Fruit fly (Drosophila melanogaster): ENCODE results near the gene Pink1.

Gene Pink1

DNA sequence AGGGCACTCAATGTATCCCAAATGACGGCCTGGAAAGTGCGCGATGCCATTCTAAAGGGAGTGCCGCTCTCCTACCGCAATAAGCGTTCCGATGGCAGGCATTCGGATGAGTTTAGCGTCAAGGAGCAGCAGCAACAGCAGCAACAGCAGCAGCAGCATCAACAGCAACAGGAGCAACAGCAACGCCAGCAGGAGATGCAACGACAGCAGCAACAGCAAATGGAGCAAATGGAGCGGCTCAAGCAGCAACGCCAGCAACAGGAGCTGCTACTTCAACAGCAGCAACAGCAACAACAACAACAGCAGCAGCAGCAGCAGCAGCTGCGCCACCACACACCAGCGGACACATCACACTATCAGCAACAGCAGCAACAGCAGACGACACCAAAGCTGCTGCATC lies 32.6 kb downstream of the Pink1 start:
- TF ChIP-seq CG12605 (GFP tag; IDR thresholded peaks at IDR 0.05) (no peak), CG32121 (GFP tag; IDR thresholded peaks at IDR 0.05) (no peak), EcR (GFP tag; optimal IDR thresholded peaks at IDR 0.05) (no peak), CG34367 (tag; optimal IDR thresholded peaks at IDR 0.05) (no peak), Pif1B (GFP tag; optimal IDR thresholded peaks at IDR 0.05) (no peak), rn (GFP tag; IDR thresholded peaks at IDR 0.05) (no peak), CG8301 (tag; optimal IDR thresholded peaks at IDR 0.05) (no peak), CG8159 (tag; optimal IDR thresholded peaks at IDR 0.05) (no peak), CG10348 (GFP tag; IDR thresholded peaks at IDR 0.05) (no peak), CG15710 (tag; optimal IDR thresholded peaks at IDR 0.05) (no peak), Pif1A (GFP tag; optimal IDR thresholded peaks at IDR 0.05) (no peak), D1 (tag; optimal IDR thresholded peaks at IDR 0.05) (no peak), fd96Ca (GFP tag; IDR thresholded peaks at IDR 0.05) (no peak), Ets98B (GFP tag; IDR thresholded peaks at IDR 0.05) (no peak)

DNA sequence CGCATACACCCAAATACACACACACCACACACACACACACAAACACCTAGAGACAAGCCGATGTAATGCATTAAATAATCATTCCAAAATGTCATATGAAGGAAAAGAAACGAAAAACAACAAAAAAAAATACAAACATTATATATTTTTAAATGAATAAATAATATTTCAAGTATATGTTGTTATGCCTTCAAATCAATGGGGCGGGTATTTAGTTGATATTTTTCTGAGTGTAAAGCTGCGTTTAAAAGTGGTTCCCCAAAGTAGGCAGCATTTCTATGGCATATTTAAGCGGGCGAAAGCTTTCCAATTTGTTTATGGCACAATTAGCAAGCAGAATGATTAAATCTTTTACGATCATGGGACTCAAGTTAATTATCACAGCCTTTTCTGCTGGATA lies 35.7 kb downstream of the Pink1 start:
- TF ChIP-seq CG34367 (tag; optimal IDR thresholded peaks at IDR 0.05) (no peak), CG14655 (GFP tag; optimal IDR thresholded peaks at IDR 0.05) (no peak), EcR (GFP tag; optimal IDR thresholded peaks at IDR 0.05) (no peak), Pif1A (GFP tag; optimal IDR thresholded peaks at IDR 0.05) (no peak), CG4496 (GFP tag; IDR thresholded peaks at IDR 0.05) (peak; percentile 48; the same call in 2 of the 3 replicates), CG13204 (GFP tag; optimal IDR thresholded peaks at IDR 0.05) (no peak), CG10348 (GFP tag; IDR thresholded peaks at IDR 0.05) (no peak), CG32121 (GFP tag; IDR thresholded peaks at IDR 0.05) (peak; percentile 49; the same call in 1 of the 2 replicates), fd96Ca (GFP tag; IDR thresholded peaks at IDR 0.05) (no peak), CG12605 (GFP tag; IDR thresholded peaks at IDR 0.05) (no peak), Ets98B (GFP tag; IDR thresholded peaks at IDR 0.05) (peak; percentile 37), Pif1B (GFP tag; optimal IDR thresholded peaks at IDR 0.05) (no peak), CG8301 (tag; optimal IDR thresholded peaks at IDR 0.05) (peak; percentile 14), CG15710 (tag; optimal IDR thresholded peaks at IDR 0.05) (no peak), rn (GFP tag; IDR thresholded peaks at IDR 0.05) (no peak), CG17806 (tag; optimal IDR thresholded peaks at IDR 0.05) (peak; percentile 25), CG8159 (tag; optimal IDR thresholded peaks at IDR 0.05) (no peak), D1 (tag; optimal IDR thresholded peaks at IDR 0.05) (peak; percentile 7), CG9948 (tag; optimal IDR thresholded peaks at IDR 0.05) (peak; percentile 1), gl (tag; optimal IDR thresholded peaks at IDR 0.05) (no peak), Snoo (tag; optimal IDR thresholded peaks at IDR 0.05) (no peak)

DNA sequence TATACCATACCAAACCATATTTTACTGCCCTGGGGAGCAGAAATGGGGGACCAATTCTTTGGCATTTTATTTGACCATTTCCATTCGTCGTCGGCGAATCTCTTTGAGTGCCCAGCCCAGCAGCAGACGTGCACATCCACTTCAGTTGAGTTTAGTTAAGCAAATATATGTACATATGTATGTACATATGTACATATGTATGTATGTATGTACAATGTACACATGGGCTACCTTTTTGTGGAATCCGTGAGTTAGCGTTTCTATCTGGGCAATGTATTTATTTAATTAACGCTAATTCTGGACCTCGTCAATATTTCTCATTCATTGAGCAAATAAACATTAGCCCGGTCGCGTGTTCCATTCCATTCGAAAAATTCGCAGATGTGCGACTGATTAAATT lies 36.4 kb downstream of the Pink1 start:
- no peak for TF ChIP-seq fd96Ca (GFP tag; IDR thresholded peaks at IDR 0.05)
- no peak for TF ChIP-seq D1 (tag; optimal IDR thresholded peaks at IDR 0.05)
- no peak for TF ChIP-seq CG8301 (tag; optimal IDR thresholded peaks at IDR 0.05)
- TF ChIP-seq Pif1B (GFP tag; optimal IDR thresholded peaks at IDR 0.05), result no peak
- no peak for TF ChIP-seq Ets98B (GFP tag; IDR thresholded peaks at IDR 0.05)
- TF ChIP-seq EcR (GFP tag; optimal IDR thresholded peaks at IDR 0.05), result no peak
- no peak for TF ChIP-seq CG10348 (GFP tag; IDR thresholded peaks at IDR 0.05)

DNA sequence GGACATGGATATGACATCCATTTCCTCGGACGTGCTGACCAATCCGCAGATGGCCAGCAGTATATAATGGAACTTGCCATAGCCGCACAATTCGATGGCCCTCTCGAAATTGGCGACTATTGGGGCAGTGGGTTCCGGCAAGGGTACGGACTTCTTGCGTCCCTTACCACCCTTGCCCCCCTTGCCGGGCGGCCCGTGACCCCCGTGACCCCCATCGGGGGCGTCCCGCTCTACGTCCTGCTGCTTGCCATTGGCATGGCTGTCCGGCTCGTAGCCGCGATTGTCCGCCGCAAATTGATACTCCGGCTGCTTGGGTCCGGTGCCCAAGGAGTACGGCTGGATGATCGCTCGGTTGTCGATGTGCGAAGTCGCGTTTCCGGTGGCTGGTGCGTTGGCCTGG lies 40.0 kb downstream of the Pink1 start:
- TF ChIP-seq CG32121 (GFP tag; IDR thresholded peaks at IDR 0.05) (no peak), Snoo (tag; optimal IDR thresholded peaks at IDR 0.05) (no peak), CG10348 (GFP tag; IDR thresholded peaks at IDR 0.05) (no peak), CG12605 (GFP tag; IDR thresholded peaks at IDR 0.05) (no peak), CG34367 (tag; optimal IDR thresholded peaks at IDR 0.05) (no peak), Pif1B (GFP tag; optimal IDR thresholded peaks at IDR 0.05) (no peak), gl (tag; optimal IDR thresholded peaks at IDR 0.05) (no peak)

DNA sequence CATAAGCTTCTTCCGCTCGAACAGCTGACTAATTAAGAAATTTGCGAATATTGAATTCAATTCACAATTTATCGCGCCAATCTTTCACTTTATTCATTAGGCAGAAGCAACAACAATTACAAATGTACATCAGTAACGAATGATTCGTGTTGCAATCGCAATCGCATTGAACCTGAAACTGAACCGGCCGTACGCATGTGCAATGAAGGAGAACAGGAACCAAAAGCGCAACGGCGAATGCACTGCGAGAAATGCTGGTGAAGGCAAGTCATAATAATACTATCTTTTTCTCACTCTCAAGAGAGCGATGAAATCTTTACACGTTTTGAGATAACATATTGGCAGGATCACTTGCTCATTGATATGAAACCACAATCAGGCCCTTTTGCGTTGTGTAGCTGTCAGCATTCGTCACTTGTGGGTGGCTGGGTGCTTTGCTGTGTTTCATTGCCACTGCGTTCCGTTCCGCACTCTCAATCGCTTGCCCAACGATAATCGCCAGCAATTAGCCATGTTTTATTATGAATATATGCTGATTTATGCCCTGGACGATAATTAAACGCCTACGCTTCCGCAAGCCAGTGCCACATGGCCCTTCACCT lies 41.4 kb downstream of the Pink1 start:
- TF ChIP-seq CG10348 (GFP tag; IDR thresholded peaks at IDR 0.05), result no peak
- peak; percentile 19 for TF ChIP-seq CG8301 (tag; optimal IDR thresholded peaks at IDR 0.05)
- TF ChIP-seq CG14655 (GFP tag; optimal IDR thresholded peaks at IDR 0.05), result peak; percentile 46
- TF ChIP-seq CG4496 (GFP tag; IDR thresholded peaks at IDR 0.05), result peak; percentile 43; the same call in 1 of the 3 replicates
- peak; percentile 40 for TF ChIP-seq Ets98B (GFP tag; IDR thresholded peaks at IDR 0.05)

DNA sequence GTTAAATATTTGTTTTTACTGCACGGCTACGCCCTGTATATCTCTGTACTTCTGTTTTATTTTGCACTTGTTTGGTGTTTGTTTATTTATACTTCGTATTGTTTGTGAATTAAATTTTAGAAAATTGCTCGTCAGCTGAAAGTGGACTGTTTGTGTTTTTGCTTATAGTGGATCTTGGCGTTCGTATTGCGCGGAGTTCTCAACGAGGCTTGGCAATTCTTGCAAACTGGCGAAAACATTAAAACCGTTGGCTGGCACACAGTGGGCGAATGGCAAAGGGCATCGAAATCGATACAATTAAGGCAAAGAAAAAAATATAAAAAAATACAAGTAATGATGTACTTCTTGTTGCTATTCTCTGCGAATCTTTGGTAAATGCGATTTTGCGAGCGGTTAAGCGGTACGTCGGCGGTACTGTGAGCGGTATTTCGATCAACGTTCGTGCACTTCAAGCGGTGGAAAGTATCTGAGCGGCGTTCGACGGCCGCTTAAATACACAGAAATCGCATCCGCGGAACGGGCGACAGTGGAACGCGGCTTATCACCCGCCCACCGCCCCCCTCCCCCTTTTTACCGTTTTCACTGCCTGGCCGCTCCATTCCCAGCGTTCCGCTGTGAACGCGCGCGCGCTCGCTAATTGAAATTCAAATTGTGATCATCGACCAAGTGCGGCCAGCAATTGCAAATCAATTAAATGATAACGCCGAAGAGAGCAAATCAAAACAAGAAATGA lies 43.3 kb downstream of the Pink1 start:
- 0 out of 3 replicates have a peak, but pooled peaks have one; percentile 34 for TF ChIP-seq CG4496 (GFP tag; IDR thresholded peaks at IDR 0.05)
- TF ChIP-seq CG12605 (GFP tag; IDR thresholded peaks at IDR 0.05), result no peak
- TF ChIP-seq rn (GFP tag; IDR thresholded peaks at IDR 0.05), result no peak
- TF ChIP-seq CG13204 (GFP tag; optimal IDR thresholded peaks at IDR 0.05), result peak; percentile 72
